Worm (Caenorhabditis elegans): Measurements from ENCODE around the gene srbc-29.

DNA sequence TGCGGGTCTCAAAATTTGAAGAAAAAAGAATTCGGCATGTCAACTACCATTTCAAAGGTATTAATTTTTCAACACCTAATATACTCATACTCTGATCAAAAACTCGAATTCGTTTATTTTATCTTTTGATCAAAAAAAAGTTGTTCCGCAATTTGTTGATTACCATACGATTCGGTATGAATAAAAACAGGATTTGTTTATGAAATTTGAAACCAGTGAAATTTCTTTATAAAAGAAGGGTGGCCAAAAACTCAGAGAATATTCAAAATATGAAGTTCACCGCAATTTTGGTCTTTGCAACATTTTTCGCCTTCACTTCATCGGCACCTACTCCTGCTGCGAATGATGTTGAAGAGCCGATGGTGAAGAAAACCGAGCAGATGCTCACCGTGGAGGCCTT is 31.4 kb upstream of the srbc-29 start, which contains the start of the genes C07G3.8 and C07G3.10:
- TF ChIP-seq mep-1 (tag; optimal IDR thresholded peaks at IDR 0.05) (no peak), snpc-4 (tag; optimal IDR thresholded peaks at IDR 0.05) (no peak), lin-13 (tag; optimal IDR thresholded peaks at IDR 0.05) (no peak), elt-3 (tag; optimal IDR thresholded peaks at IDR 0.05) (no peak), mab-5 (tag; optimal IDR thresholded peaks at IDR 0.05) (no peak), unc-62 (GFP tag; optimal IDR thresholded peaks at IDR 0.05) (no peak), nhr-237 (tag; optimal IDR thresholded peaks at IDR 0.05) (no peak), elt-1 (tag; optimal IDR thresholded peaks at IDR 0.05; ENCODE audit: borderline replicate concordance, insufficient read depth) (no peak), ztf-11 (tag; optimal IDR thresholded peaks at IDR 0.05) (no peak), nhr-76 (tag; optimal IDR thresholded peaks at IDR 0.05) (no peak), bed-3 (GFP tag; optimal IDR thresholded peaks at IDR 0.05) (no peak), ces-1 (GFP tag; optimal IDR thresholded peaks at IDR 0.05) (no peak)
